Worm (Caenorhabditis elegans): ENCODE data around the gene C25F9.8.

DNA sequence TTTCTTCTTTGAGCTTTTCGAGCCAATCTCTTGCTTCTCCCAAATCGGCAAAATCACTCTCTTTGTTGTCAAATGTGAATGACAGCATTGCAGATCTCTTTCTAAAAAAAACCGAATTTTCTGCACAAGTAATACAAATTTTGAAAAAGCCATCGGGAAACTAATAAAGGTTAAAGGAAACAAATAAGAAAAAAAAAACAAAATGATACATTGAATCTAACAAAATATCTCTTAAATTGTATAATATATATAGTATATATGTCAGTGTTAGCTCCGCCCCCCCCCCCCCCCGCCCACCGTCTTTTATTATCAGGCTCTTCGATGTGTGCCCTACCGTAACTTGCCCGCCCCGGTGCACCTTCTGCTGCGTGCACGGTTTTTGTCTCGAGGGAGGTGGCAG, 38.1 kb downstream of the C25F9.8 start, which contains the start of gene C25F9.11:
- TF ChIP-seq mep-1 (tag; optimal IDR thresholded peaks at IDR 0.05) (no peak), lin-13 (tag; optimal IDR thresholded peaks at IDR 0.05) (no peak), ceh-39 (tag; optimal IDR thresholded peaks at IDR 0.05) (no peak), ces-1 (GFP tag; optimal IDR thresholded peaks at IDR 0.05) (no peak), drap-1 (GFP tag; optimal IDR thresholded peaks at IDR 0.05) (no peak), elt-3 (tag; optimal IDR thresholded peaks at IDR 0.05) (no peak), lsy-2 (tag; optimal IDR thresholded peaks at IDR 0.05) (no peak)

Data from whole organism, mixed stage, embryonic.